Worm (Caenorhabditis elegans) whole organism, young adult: ENCODE measurements around the gene glct-6.

ENCODE experiments used
- nhr-80 ChIP-seq: sonication (generic microtip); optimal IDR thresholded peaks from 2 replicates; lab custom pipeline; 2016; ENCODE audit warnings: missing genetic modification characterization, missing compliant biosample characterization
- repo-1 ChIP-seq: sonication (generic microtip); optimal IDR thresholded peaks from 2 replicates; lab custom pipeline; 2017; ENCODE audit warnings: mild to moderate bottlenecking, missing genetic modification characterization, missing compliant biosample characterization
- snpc-4 ChIP-seq, 5 experiments: fragments of 150-350 bp in 1 of 5; sonication (generic microtip) in 4 of 5; optimal IDR thresholded peaks; 2 replicates each; lab custom pipeline; 2014 to 2018; ENCODE audit warnings: missing genetic modification characterization in 5 of 5, missing biosample characterization in 3 of 5, antibody characterized with exemption in 2 of 5, mild to moderate bottlenecking in 2 of 5, missing compliant biosample characterization in 2 of 5, missing genotype in 2 of 5, moderate library complexity in 2 of 5, missing genetic modification reagents in 1 of 5
- tbx-9 ChIP-seq: sonication (generic microtip); optimal IDR thresholded peaks from 2 replicates; lab custom pipeline; 2016; ENCODE audit warnings: borderline replicate concordance, missing genetic modification characterization, inconsistent platforms, missing compliant biosample characterization
- unc-62 ChIP-seq: fragments of 150-350 bp; optimal IDR thresholded peaks from 2 replicates; lab custom pipeline; 2014; ENCODE audit warnings: missing biosample characterization, missing genetic modification reagents, missing genetic modification characterization

DNA sequence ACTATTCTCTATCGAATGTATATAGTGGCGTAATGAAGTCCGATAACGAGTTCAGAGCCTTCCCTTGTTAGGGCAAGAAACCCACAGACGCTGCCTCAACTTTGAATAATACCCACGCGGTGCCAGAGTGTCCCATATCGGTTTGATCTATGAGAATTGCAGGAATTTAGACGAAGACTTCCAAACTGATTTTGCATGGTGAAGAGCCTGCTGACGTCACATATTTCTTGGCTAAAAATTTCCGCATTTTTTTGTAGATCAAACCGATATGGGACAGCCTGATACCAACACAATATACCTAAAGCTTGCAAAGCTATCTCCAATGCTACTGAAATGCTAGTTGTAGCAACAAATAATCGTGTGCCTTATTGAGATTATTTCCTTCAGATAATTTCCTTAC, 42.1 kb upstream of the glct-6 start:
- no peak for TF ChIP-seq unc-62
- no peak for TF ChIP-seq tbx-9 (tag; lab: Kevin White, UChicago)
- TF ChIP-seq snpc-4 (GFP tag; optimal IDR thresholded peaks at IDR 0.05; lab: Kevin White, UChicago): no peak
- TF ChIP-seq snpc-4 (tag; optimal IDR thresholded peaks at IDR 0.05; lab: Kevin White, UChicago): no peak
- no peak for TF ChIP-seq repo-1
- TF ChIP-seq nhr-80: no peak
